Fruit fly (Drosophila melanogaster): ENCODE results near the gene CG16717.

- TF ChIP-seq CG8478 (optimal IDR thresholded peaks at IDR 0.05): no peak
- TF ChIP-seq CTCF (optimal IDR thresholded peaks at IDR 0.05): no peak
Observed at dm6 chr3L:9717839-9718238, 38.8 kb downstream of the CG16717 start.

Measured in S2 (cell line).